Fruit fly (Drosophila melanogaster) whole organism, wandering third instar larva: ENCODE results near the gene RpS20.

ENCODE experiments used
- CrebA ChIP-seq: fragments of 200-800 bp; sonication (Bioruptor generic); optimal IDR thresholded peaks from 2 replicates; lab custom pipeline; 2016; ENCODE audit warnings: missing biosample characterization, mild to moderate bottlenecking, missing genetic modification characterization, borderline replicate concordance
- Dif ChIP-seq: fragments of 200-275, 200-300 bp; sonication (Bioruptor generic); optimal IDR thresholded peaks from 2 replicates; lab custom pipeline; 2018; ENCODE audit warnings: missing biosample characterization, missing genetic modification characterization; ENCODE audit not compliant: partially characterized antibody
- GATAd ChIP-seq: sonication (Bioruptor generic); optimal IDR thresholded peaks from 2 replicates; lab custom pipeline; 2016; ENCODE audit warnings: missing biosample characterization, missing genetic modification characterization
- Hr78 ChIP-seq: fragments of >200 bp; optimal IDR thresholded peaks from 2 replicates; lab custom pipeline; 2017; ENCODE audit warnings: missing biosample characterization, missing genetic modification characterization
- Jra ChIP-seq: sonication (Bioruptor generic); optimal IDR thresholded peaks from 2 replicates; lab custom pipeline; 2016; ENCODE audit warnings: missing biosample characterization, missing genetic modification characterization
- Myc ChIP-seq: fragments of >200 bp; optimal IDR thresholded peaks from 2 replicates; lab custom pipeline; 2017
- N ChIP-seq: fragments of >200 bp; optimal IDR thresholded peaks from 2 replicates; lab custom pipeline; 2018; ENCODE audit warnings: missing biosample characterization, missing external identifiers, missing genetic modification characterization
- OdsH ChIP-seq: fragments of 200-800 bp; sonication (Bioruptor generic); optimal IDR thresholded peaks from 2 replicates; lab custom pipeline; 2016; ENCODE audit warnings: missing biosample characterization, mild to moderate bottlenecking, missing genetic modification characterization
- Vsx2 ChIP-seq: fragments of 200-300, 225-300 bp; sonication (Bioruptor generic); optimal IDR thresholded peaks from 2 replicates; lab custom pipeline; 2018; ENCODE audit warnings: missing biosample characterization, missing genetic modification characterization; ENCODE audit not compliant: partially characterized antibody
- br ChIP-seq: fragments of 200-800 bp; sonication (Bioruptor generic); optimal IDR thresholded peaks from 2 replicates; lab custom pipeline; 2016; ENCODE audit warnings: missing biosample characterization, missing genetic modification characterization
- brk ChIP-seq: fragments of 200-800 bp; sonication (Bioruptor generic); optimal IDR thresholded peaks from 2 replicates; lab custom pipeline; 2016; ENCODE audit warnings: missing biosample characterization, mild to moderate bottlenecking, missing genetic modification characterization
- ey ChIP-seq: fragments of 200-800 bp; sonication (Bioruptor generic); optimal IDR thresholded peaks from 2 replicates; lab custom pipeline; 2016; ENCODE audit warnings: missing biosample characterization, missing genetic modification characterization
- foxo ChIP-seq, 2 experiments: fragments of 200-800 bp; sonication (Bioruptor generic); optimal IDR thresholded peaks; 2 replicates in 1 of 2; 3 replicates in 1 of 2; lab custom pipeline; 2016 to 2017; ENCODE audit warnings: missing biosample characterization in 2 of 2, missing genetic modification characterization in 2 of 2
- fru ChIP-seq: fragments of 200-800 bp; sonication (Bioruptor generic); optimal IDR thresholded peaks from 3 replicates; lab custom pipeline; 2016; ENCODE audit warnings: missing biosample characterization, mild to moderate bottlenecking, missing genetic modification characterization
- jim ChIP-seq: fragments of 175-275, 200-325 bp; sonication (Bioruptor generic); optimal IDR thresholded peaks from 2 replicates; lab custom pipeline; 2016; ENCODE audit warnings: missing biosample characterization, mild to moderate bottlenecking, missing genetic modification characterization
- sv ChIP-seq: fragments of 200-800 bp; sonication (Bioruptor generic); optimal IDR thresholded peaks from 3 replicates; lab custom pipeline; 2016; ENCODE audit warnings: missing biosample characterization, missing genetic modification characterization
- tai ChIP-seq: sonication (Bioruptor generic); optimal IDR thresholded peaks from 2 replicates; lab custom pipeline; 2016; ENCODE audit warnings: missing biosample characterization, missing genetic modification characterization
- usp ChIP-seq: fragments of >200 bp; optimal IDR thresholded peaks from 2 replicates; lab custom pipeline; 2017; ENCODE audit warnings: missing biosample characterization, missing genetic modification characterization
- woc ChIP-seq: sonication (Bioruptor generic); optimal IDR thresholded peaks from 2 replicates; lab custom pipeline; 2016; ENCODE audit warnings: missing biosample characterization, mild to moderate bottlenecking, missing genetic modification characterization

Gene RpS20

DNA sequence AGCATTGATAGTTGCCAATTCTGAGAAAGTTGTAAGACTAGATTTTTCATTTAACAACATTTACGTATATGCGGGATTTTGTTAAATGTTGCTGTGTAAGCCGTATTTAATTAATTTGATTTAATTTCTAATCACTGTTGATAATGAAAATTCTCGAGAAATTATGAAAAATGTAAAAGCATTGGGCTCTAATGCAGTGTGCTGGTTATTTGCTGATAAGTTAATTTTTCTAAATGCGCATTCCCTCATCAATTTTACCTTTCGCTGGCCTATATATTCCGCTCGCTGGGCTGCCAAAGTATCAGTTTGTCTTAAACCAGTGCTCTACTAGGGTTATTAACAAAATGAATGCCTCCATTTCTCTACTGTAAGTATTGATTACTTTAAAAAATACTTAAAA, 50.7 kb downstream of the RpS20 start, which contains the start of gene TotC:
TSS of gene TotC (plus strand) at position 301 of the 400 bp plus-strand sequence.
- TF ChIP-seq CrebA (GFP tag; lab: Kevin White, UChicago) (no peak), tai (GFP tag; lab: Kevin White, UChicago) (no peak), foxo (GFP tag; optimal IDR thresholded peaks at IDR 0.05; lab: Kevin White, UChicago) (no peak), br (GFP tag; lab: Kevin White, UChicago) (no peak), Jra (GFP tag; lab: Kevin White, UChicago) (no peak), usp (no peak), Hr78 (no peak), Vsx2 (no peak), sv (GFP tag; lab: Kevin White, UChicago) (no peak), jim (GFP tag; lab: Kevin White, UChicago) (no peak), Myc (lab: Kevin White, UChicago) (no peak), ey (no peak), OdsH (GFP tag; lab: Kevin White, UChicago) (no peak), Dif (GFP tag; lab: Kevin White, UChicago) (no peak), N (GFP tag; lab: Kevin White, UChicago) (no peak), GATAd (GFP tag; lab: Kevin White, UChicago) (no peak), brk (GFP tag; lab: Kevin White, UChicago) (no peak), fru (GFP tag; lab: Kevin White, UChicago) (no peak), woc (GFP tag; lab: Kevin White, UChicago) (no peak)
